Worm (Caenorhabditis elegans) whole organism, L2 larva: ENCODE data around the gene Y39A1A.18.
A peak's percentile ranks its signal among the peaks of the same experiment; 100 is the strongest.

Experiments
- C34F6.9 ChIP-seq: fragments of 150-350 bp; optimal IDR thresholded peaks from 2 replicates; lab custom pipeline; 2014; ENCODE audit warnings: missing biosample characterization, missing genetic modification characterization
- F13H6.1 ChIP-seq: sonication (generic microtip); optimal IDR thresholded peaks from 2 replicates; lab custom pipeline; 2016; ENCODE audit warnings: missing genetic modification characterization, missing compliant biosample characterization
- R02D3.7 ChIP-seq: fragments of 150-350 bp; optimal IDR thresholded peaks from 2 replicates; lab custom pipeline; 2014; ENCODE audit warnings: missing biosample characterization, missing genetic modification characterization
- Y55F3AM.14 ChIP-seq: fragments of 200-800 bp; sonication (Bioruptor generic); optimal IDR thresholded peaks from 2 replicates; lab custom pipeline; 2018; ENCODE audit warnings: mild to moderate bottlenecking, missing genetic modification characterization, missing compliant biosample characterization
- ZK546.5 ChIP-seq: sonication (generic microtip); optimal IDR thresholded peaks from 2 replicates; lab custom pipeline; 2017; ENCODE audit warnings: missing biosample characterization, missing genetic modification characterization
- alr-1 ChIP-seq: fragments of 150-350 bp; optimal IDR thresholded peaks from 2 replicates; lab custom pipeline; 2014; ENCODE audit warnings: missing biosample characterization, missing genetic modification characterization
- aly-2 ChIP-seq: fragments of 150-350 bp; optimal IDR thresholded peaks from 2 replicates; lab custom pipeline; 2014; ENCODE audit warnings: missing biosample characterization, missing genetic modification characterization
- blmp-1 ChIP-seq: sonication (generic microtip); optimal IDR thresholded peaks from 2 replicates; lab custom pipeline; 2017; ENCODE audit warnings: missing genetic modification characterization, mild to moderate bottlenecking, missing compliant biosample characterization, antibody characterized with exemption, moderate library complexity; ENCODE audit not compliant: insufficient read depth
- ceh-16 ChIP-seq: fragments of 150-350 bp; optimal IDR thresholded peaks from 2 replicates; lab custom pipeline; 2014; ENCODE audit warnings: missing biosample characterization, missing genetic modification characterization
- ceh-82 ChIP-seq: fragments of 150-350 bp; optimal IDR thresholded peaks from 2 replicates; lab custom pipeline; 2014; ENCODE audit warnings: missing biosample characterization, missing genetic modification characterization
- crh-2 ChIP-seq: sonication (generic microtip); optimal IDR thresholded peaks from 2 replicates; lab custom pipeline; 2017; ENCODE audit warnings: missing biosample characterization, missing genetic modification characterization
- dmd-4 ChIP-seq: sonication (generic microtip); optimal IDR thresholded peaks from 2 replicates; lab custom pipeline; 2017; ENCODE audit warnings: missing biosample characterization, missing genetic modification characterization
- egl-27 ChIP-seq: sonication (generic microtip); optimal IDR thresholded peaks from 3 replicates; lab custom pipeline; 2017; ENCODE audit warnings: missing biosample characterization, missing genetic modification reagents, missing genetic modification characterization
- elt-1 ChIP-seq: fragments of 150-350 bp; optimal IDR thresholded peaks from 2 replicates; lab custom pipeline; 2014; ENCODE audit warnings: missing biosample characterization, missing genetic modification characterization
- elt-3 ChIP-seq: sonication (generic microtip); optimal IDR thresholded peaks from 2 replicates; lab custom pipeline; 2017; ENCODE audit warnings: missing biosample characterization, missing genetic modification characterization
- fos-1 ChIP-seq: fragments of 150-350 bp; optimal IDR thresholded peaks from 2 replicates; lab custom pipeline; 2014; ENCODE audit warnings: missing biosample characterization, missing genetic modification characterization
- gmeb-1 ChIP-seq: fragments of 150-350 bp; optimal IDR thresholded peaks from 2 replicates; lab custom pipeline; 2014; ENCODE audit warnings: missing biosample characterization, missing genetic modification characterization
- lin-11 ChIP-seq: fragments of 150-350 bp; sonication (generic microtip); optimal IDR thresholded peaks from 2 replicates; lab custom pipeline; 2014; ENCODE audit warnings: missing biosample characterization, missing genetic modification characterization, inconsistent platforms, mixed read lengths
- lin-13 ChIP-seq: fragments of 150-350 bp; optimal IDR thresholded peaks from 2 replicates; lab custom pipeline; 2014; ENCODE audit warnings: missing biosample characterization, missing genetic modification reagents, missing genetic modification characterization
- lin-39 ChIP-seq: fragments of 150-350 bp; optimal IDR thresholded peaks from 2 replicates; lab custom pipeline; 2014; ENCODE audit warnings: missing biosample characterization, missing genetic modification reagents, missing genetic modification characterization
- mab-5 ChIP-seq: fragments of 150-350 bp; optimal IDR thresholded peaks from 2 replicates; lab custom pipeline; 2014; ENCODE audit warnings: missing biosample characterization, missing genetic modification characterization
- mbf-1 ChIP-seq: sonication (generic microtip); optimal IDR thresholded peaks from 2 replicates; lab custom pipeline; 2017; ENCODE audit warnings: missing biosample characterization, missing genetic modification characterization
- mdl-1 ChIP-seq, 2 experiments: fragments of 150-350 bp in 1 of 2; sonication (generic microtip) in 1 of 2; optimal IDR thresholded peaks; 2 replicates each; lab custom pipeline; 2017; ENCODE audit warnings: missing biosample characterization in 2 of 2, missing genetic modification characterization in 2 of 2
- nhr-129 ChIP-seq: fragments of 150-350 bp; optimal IDR thresholded peaks from 2 replicates; lab custom pipeline; 2014; ENCODE audit warnings: missing biosample characterization, missing genetic modification characterization
- nhr-21 ChIP-seq: fragments of 150-350 bp; optimal IDR thresholded peaks from 2 replicates; lab custom pipeline; 2014; ENCODE audit warnings: missing biosample characterization, missing genetic modification characterization
- nhr-23 ChIP-seq: fragments of 150-350 bp; optimal IDR thresholded peaks from 2 replicates; lab custom pipeline; 2014; ENCODE audit warnings: missing biosample characterization, missing genetic modification reagents, missing genetic modification characterization
- nhr-237 ChIP-seq: fragments of 150-350 bp; optimal IDR thresholded peaks from 2 replicates; lab custom pipeline; 2014; ENCODE audit warnings: missing biosample characterization, missing genetic modification characterization
- nhr-25 ChIP-seq: fragments of 150-350 bp; sonication (generic microtip); optimal IDR thresholded peaks from 3 replicates; lab custom pipeline; 2014; ENCODE audit warnings: missing biosample characterization, missing genetic modification characterization
- nhr-6 ChIP-seq: fragments of 150-350 bp; optimal IDR thresholded peaks from 2 replicates; lab custom pipeline; 2014; ENCODE audit warnings: missing biosample characterization, missing genetic modification characterization
- nhr-77 ChIP-seq: fragments of 150-350 bp; optimal IDR thresholded peaks from 2 replicates; lab custom pipeline; 2014; ENCODE audit warnings: missing biosample characterization, missing genetic modification characterization
- peb-1 ChIP-seq: fragments of 150-350 bp; optimal IDR thresholded peaks from 2 replicates; lab custom pipeline; 2014; ENCODE audit warnings: missing biosample characterization, missing genetic modification characterization
- sem-4 ChIP-seq: fragments of 150-350 bp; optimal IDR thresholded peaks from 2 replicates; lab custom pipeline; 2014; ENCODE audit warnings: missing biosample characterization, missing genetic modification reagents, missing genetic modification characterization
- skn-1 ChIP-seq: sonication (generic microtip); optimal IDR thresholded peaks from 2 replicates; lab custom pipeline; 2017; ENCODE audit warnings: missing biosample characterization, missing genetic modification characterization
- sma-3 ChIP-seq: sonication (generic microtip); optimal IDR thresholded peaks from 2 replicates; lab custom pipeline; 2016; ENCODE audit warnings: missing genetic modification reagents, missing genetic modification characterization, missing compliant biosample characterization
- sma-9 ChIP-seq, 2 experiments: fragments of 150-350 bp in 1 of 2; sonication (generic microtip) in 1 of 2; optimal IDR thresholded peaks; 2 replicates each; lab custom pipeline; 2014 to 2016; ENCODE audit warnings: missing genetic modification characterization in 2 of 2, mild to moderate bottlenecking in 1 of 2, missing biosample characterization in 1 of 2, missing compliant biosample characterization in 1 of 2, missing genetic modification reagents in 1 of 2, moderate library complexity in 1 of 2
- snpc-4 ChIP-seq: fragments of 150-350 bp; optimal IDR thresholded peaks from 2 replicates; lab custom pipeline; 2014; ENCODE audit warnings: missing biosample characterization, missing genetic modification characterization
- unc-39 ChIP-seq: fragments of 150-350 bp; optimal IDR thresholded peaks from 2 replicates; lab custom pipeline; 2014; ENCODE audit warnings: missing biosample characterization, missing genetic modification characterization
- unc-55 ChIP-seq: fragments of 150-350 bp; sonication (generic microtip); optimal IDR thresholded peaks from 3 replicates; lab custom pipeline; 2014; ENCODE audit warnings: missing biosample characterization, missing genetic modification reagents, missing genetic modification characterization
- unc-62 ChIP-seq: fragments of 150-350 bp; optimal IDR thresholded peaks from 2 replicates; lab custom pipeline; 2014; ENCODE audit warnings: missing biosample characterization, missing genetic modification reagents, missing genetic modification characterization
- zag-1 ChIP-seq: fragments of 150-350 bp; optimal IDR thresholded peaks from 2 replicates; lab custom pipeline; 2014; ENCODE audit warnings: missing biosample characterization, missing genetic modification characterization
- ztf-11 ChIP-seq: sonication (generic microtip); optimal IDR thresholded peaks from 2 replicates; lab custom pipeline; 2017; ENCODE audit warnings: missing biosample characterization, missing genetic modification characterization
- ztf-4 ChIP-seq: fragments of 150-350 bp; optimal IDR thresholded peaks from 2 replicates; lab custom pipeline; 2014; ENCODE audit warnings: missing biosample characterization, missing genetic modification characterization

The Y39A1A.18 gene

ce11 chrIII:10730510-10730909 lies 36.2 kb upstream of the Y39A1A.18 start, which contains the start of gene tat-3:
Gene tat-3 (minus strand): TSS chrIII:10730705.
- TF ChIP-seq lin-39 (tag; lab: Kevin White, UChicago), result no peak
- TF ChIP-seq R02D3.7 (tag; lab: Kevin White, UChicago), result no peak
- TF ChIP-seq sem-4, result no peak
- TF ChIP-seq sma-9 (GFP tag; optimal IDR thresholded peaks at IDR 0.05; lab: Kevin White, UChicago), result no peak
- TF ChIP-seq sma-9 (tag; optimal IDR thresholded peaks at IDR 0.05; lab: Kevin White, UChicago), result no peak
- no peak for TF ChIP-seq ceh-16 (tag; lab: Kevin White, UChicago)
- no peak for TF ChIP-seq alr-1 (tag; lab: Kevin White, UChicago)
- no peak for TF ChIP-seq lin-13 (GFP tag; lab: Kevin White, UChicago)
- no peak for TF ChIP-seq fos-1 (tag; lab: Kevin White, UChicago)
- TF ChIP-seq mdl-1 (tag; optimal IDR thresholded peaks at IDR 0.05; lab: Kevin White, UChicago), result no peak
- no peak for TF ChIP-seq nhr-21 (tag; lab: Kevin White, UChicago)
- TF ChIP-seq unc-62 (GFP tag; lab: Kevin White, UChicago), result no peak
- TF ChIP-seq nhr-25 (tag; lab: Kevin White, UChicago), result no peak
- no peak for TF ChIP-seq egl-27 (tag; lab: Kevin White, UChicago)
- TF ChIP-seq nhr-237 (tag; lab: Kevin White, UChicago), result no peak
- no peak for TF ChIP-seq C34F6.9 (tag; lab: Kevin White, UChicago)
- TF ChIP-seq zag-1 (tag; lab: Kevin White, UChicago), result no peak
- no peak for TF ChIP-seq nhr-129 (tag; lab: Kevin White, UChicago)
- TF ChIP-seq blmp-1 (tag; lab: Kevin White, UChicago), result no peak
- TF ChIP-seq ztf-4 (tag; lab: Kevin White, UChicago), result no peak
- no peak for TF ChIP-seq elt-3 (tag; lab: Kevin White, UChicago)

ce11 chrIII:10721056-10721455 lies 26.8 kb upstream of the Y39A1A.18 start:
- TF ChIP-seq snpc-4 (tag; lab: Kevin White, UChicago), result no peak
- no peak for TF ChIP-seq sma-3 (GFP tag; lab: Kevin White, UChicago)
- no peak for TF ChIP-seq lin-39 (tag; lab: Kevin White, UChicago)
- TF ChIP-seq dmd-4 (tag; lab: Kevin White, UChicago), result no peak
- TF ChIP-seq zag-1 (tag; lab: Kevin White, UChicago), result no peak
- no peak for TF ChIP-seq lin-13 (GFP tag; lab: Kevin White, UChicago)
- no peak for TF ChIP-seq blmp-1 (tag; lab: Kevin White, UChicago)
- TF ChIP-seq nhr-6, result no peak
- no peak for TF ChIP-seq sma-9 (GFP tag; optimal IDR thresholded peaks at IDR 0.05; lab: Kevin White, UChicago)
- TF ChIP-seq sma-9 (tag; optimal IDR thresholded peaks at IDR 0.05; lab: Kevin White, UChicago), result no peak
- no peak for TF ChIP-seq ztf-11 (tag; lab: Kevin White, UChicago)
- TF ChIP-seq nhr-25 (tag; lab: Kevin White, UChicago), result no peak
- no peak for TF ChIP-seq alr-1 (tag; lab: Kevin White, UChicago)
- no peak for TF ChIP-seq ceh-82
- no peak for TF ChIP-seq fos-1 (tag; lab: Kevin White, UChicago)

ce11 chrIII:10720170-10720569 lies 25.9 kb upstream of the Y39A1A.18 start:
- TF ChIP-seq nhr-21 (tag; lab: Kevin White, UChicago), result peak; percentile 73
- peak; percentile 66 for TF ChIP-seq mab-5 (tag; lab: Kevin White, UChicago)
- no peak for TF ChIP-seq ztf-11 (tag; lab: Kevin White, UChicago)
- peak; percentile 92 for TF ChIP-seq C34F6.9 (tag; lab: Kevin White, UChicago)
- TF ChIP-seq nhr-25 (tag; lab: Kevin White, UChicago), result peak; percentile 38
- TF ChIP-seq fos-1 (tag; lab: Kevin White, UChicago), result peak; percentile 88
- TF ChIP-seq egl-27 (tag; lab: Kevin White, UChicago), result peak; percentile 83
- no peak for TF ChIP-seq R02D3.7 (tag; lab: Kevin White, UChicago)
- no peak for TF ChIP-seq nhr-6
- TF ChIP-seq lin-13 (GFP tag; lab: Kevin White, UChicago), result peak; percentile 66
- TF ChIP-seq lin-39 (tag; lab: Kevin White, UChicago), result no peak
- no peak for TF ChIP-seq alr-1 (tag; lab: Kevin White, UChicago)
- TF ChIP-seq peb-1 (tag; lab: Kevin White, UChicago), result no peak
- peak; percentile 35 for TF ChIP-seq blmp-1 (tag; lab: Kevin White, UChicago)
- no peak for TF ChIP-seq dmd-4 (tag; lab: Kevin White, UChicago)
- TF ChIP-seq nhr-237 (tag; lab: Kevin White, UChicago), result peak; percentile 31
- peak; percentile 56 for TF ChIP-seq ceh-16 (tag; lab: Kevin White, UChicago)
- TF ChIP-seq skn-1 (tag; lab: Kevin White, UChicago), result no peak
- TF ChIP-seq crh-2 (tag; lab: Kevin White, UChicago), result peak; percentile 83
- peak; percentile 58 for TF ChIP-seq lin-11 (tag; lab: Kevin White, UChicago)
- peak; percentile 77 for TF ChIP-seq gmeb-1 (tag; lab: Kevin White, UChicago)
- peak; percentile 31 for TF ChIP-seq nhr-77 (tag; lab: Kevin White, UChicago)
- TF ChIP-seq nhr-129 (tag; lab: Kevin White, UChicago), result peak; percentile 85
- peak; percentile 43 for TF ChIP-seq zag-1 (tag; lab: Kevin White, UChicago)
- TF ChIP-seq unc-39 (tag; lab: Kevin White, UChicago), result no peak
- peak; percentile 19 for TF ChIP-seq snpc-4 (tag; lab: Kevin White, UChicago)
- TF ChIP-seq mdl-1 (tag; optimal IDR thresholded peaks at IDR 0.05; lab: Kevin White, UChicago), result peak; percentile 50 to 69
- TF ChIP-seq nhr-23 (tag; lab: Kevin White, UChicago), result no peak
- no peak for TF ChIP-seq unc-62 (GFP tag; lab: Kevin White, UChicago)
- TF ChIP-seq Y55F3AM.14 (GFP tag; lab: Kevin White, UChicago), result peak; percentile 9
- peak; percentile 87 for TF ChIP-seq unc-55 (GFP tag; lab: Kevin White, UChicago)
- peak; percentile 83 for TF ChIP-seq sma-3 (GFP tag; lab: Kevin White, UChicago)
- peak; percentile 87 for TF ChIP-seq ztf-4 (tag; lab: Kevin White, UChicago)
- TF ChIP-seq mbf-1 (tag; lab: Kevin White, UChicago), result no peak
- TF ChIP-seq elt-3 (tag; lab: Kevin White, UChicago), result no peak
- TF ChIP-seq ceh-82, result no peak
- no peak for TF ChIP-seq ZK546.5 (tag; lab: Kevin White, UChicago)
- TF ChIP-seq aly-2 (tag; lab: Kevin White, UChicago), result no peak
- no peak for TF ChIP-seq elt-1 (tag; lab: Kevin White, UChicago)
- peak; percentile 95 for TF ChIP-seq sma-9 (GFP tag; optimal IDR thresholded peaks at IDR 0.05; lab: Kevin White, UChicago)
- TF ChIP-seq sma-9 (tag; optimal IDR thresholded peaks at IDR 0.05; lab: Kevin White, UChicago), result no peak
- peak; percentile 96 for TF ChIP-seq F13H6.1
